Fruit fly (Drosophila melanogaster) whole organism, prepupa: Measurements from ENCODE around the gene AGO2.

ENCODE experiments used
- CG10631 ChIP-seq: fragments of 200-800 bp; sonication (Bioruptor generic); optimal IDR thresholded peaks from 2 replicates; lab custom pipeline; 2016; ENCODE audit warnings: missing biosample characterization, missing genetic modification characterization
- CG10669 ChIP-seq: fragments of 200-800 bp; sonication (Bioruptor generic); optimal IDR thresholded peaks from 3 replicates; lab custom pipeline; 2018; ENCODE audit warnings: missing biosample characterization, mild to moderate bottlenecking, missing genetic modification characterization, moderate library complexity
- CG11294 ChIP-seq: fragments of 200-800 bp; sonication (Bioruptor generic); IDR thresholded peaks from 2 replicates; pipeline ENCODE4 v1.3.6; 2022; ENCODE audit warnings: missing biosample characterization, missing genetic modification characterization
- CG11902 ChIP-seq: fragments of 200-800 bp; sonication (Bioruptor generic); optimal IDR thresholded peaks from 3 replicates; lab custom pipeline; 2016; ENCODE audit warnings: missing biosample characterization, missing genetic modification characterization
- CG15336 ChIP-seq: fragments of 200-800 bp; sonication (Bioruptor generic); IDR thresholded peaks from 2 replicates; pipeline ENCODE4 v1.3.6; 2022; ENCODE audit warnings: missing biosample characterization, missing genetic modification characterization
- CG1621 ChIP-seq: fragments of 200-800 bp; sonication (Bioruptor generic); optimal IDR thresholded peaks from 3 replicates; lab custom pipeline; 2018; ENCODE audit warnings: missing biosample characterization, mild to moderate bottlenecking, missing genetic modification characterization
- CG16779 ChIP-seq: fragments of 200-800 bp; sonication (Bioruptor generic); optimal IDR thresholded peaks from 3 replicates; lab custom pipeline; 2017; ENCODE audit warnings: missing biosample characterization, mild to moderate bottlenecking, missing genetic modification characterization
- CG3032 ChIP-seq: fragments of 200-800 bp; optimal IDR thresholded peaks from 2 replicates; lab custom pipeline; 2019; ENCODE audit warnings: missing biosample characterization, mild to moderate bottlenecking, missing genetic modification characterization, moderate library complexity
- CG32006 ChIP-seq: fragments of 200-800 bp; sonication (Bioruptor generic); optimal IDR thresholded peaks from 3 replicates; lab custom pipeline; 2017; ENCODE audit warnings: missing biosample characterization, mild to moderate bottlenecking, missing genetic modification characterization
- CG34406 ChIP-seq: fragments of 200-800 bp; sonication (Bioruptor generic); optimal IDR thresholded peaks from 3 replicates; lab custom pipeline; 2016; ENCODE audit warnings: missing biosample characterization, missing genetic modification characterization
- CG6163 ChIP-seq: fragments of 200-800 bp; sonication (Bioruptor generic); IDR thresholded peaks from 3 replicates; pipeline ENCODE4 v1.3.6; 2022; ENCODE audit warnings: missing biosample characterization, missing genetic modification characterization
- CG6808 ChIP-seq: fragments of 200-800 bp; sonication (Bioruptor generic); optimal IDR thresholded peaks from 3 replicates; lab custom pipeline; 2017; ENCODE audit warnings: missing biosample characterization, missing genetic modification characterization, mild to moderate bottlenecking, moderate library complexity, missing genetic modification reagents
- CG6854 ChIP-seq: fragments of 200-800 bp; sonication (Bioruptor generic); optimal IDR thresholded peaks from 2 replicates; lab custom pipeline; 2017; ENCODE audit warnings: missing biosample characterization, mild to moderate bottlenecking, missing genetic modification characterization
- CG8119 ChIP-seq: fragments of 200-800 bp; sonication (Bioruptor generic); IDR thresholded peaks from 3 replicates; pipeline ENCODE4 v1.3.6; 2022; ENCODE audit warnings: missing biosample characterization, missing genetic modification characterization
- CG9139 ChIP-seq: fragments of 200-800 bp; sonication (Bioruptor generic); optimal IDR thresholded peaks from 3 replicates; lab custom pipeline; 2017; ENCODE audit warnings: missing biosample characterization, mild to moderate bottlenecking, missing genetic modification characterization
- Eip78C ChIP-seq: fragments of 200-800 bp; sonication (Bioruptor generic); peaks from one replicate; lab custom pipeline; 2016; ENCODE audit warnings: missing biosample characterization, missing genetic modification characterization
- Ets21C ChIP-seq: fragments of 200-800 bp; sonication (Bioruptor generic); optimal IDR thresholded peaks from 3 replicates; lab custom pipeline; 2016; ENCODE audit warnings: missing biosample characterization, missing genetic modification characterization
- Ets96B ChIP-seq: fragments of 200-800 bp; optimal IDR thresholded peaks from 2 replicates; lab custom pipeline; 2019; ENCODE audit warnings: missing biosample characterization, mild to moderate bottlenecking, missing genetic modification characterization, moderate library complexity
- Gug ChIP-seq: fragments of 200-800 bp; sonication (Bioruptor generic); IDR thresholded peaks from 2 replicates; pipeline ENCODE4 v1.3.6; 2022; ENCODE audit warnings: missing biosample characterization, missing genetic modification characterization
- Hr38 ChIP-seq: sonication (Bioruptor generic); optimal IDR thresholded peaks from 2 replicates; lab custom pipeline; 2016; ENCODE audit warnings: missing biosample characterization, missing genetic modification characterization
- Hr39 ChIP-seq: fragments of 200-800 bp; sonication (Bioruptor generic); optimal IDR thresholded peaks from 2 replicates; lab custom pipeline; 2016; ENCODE audit warnings: missing biosample characterization, missing genetic modification characterization
- Met ChIP-seq: fragments of 200-800 bp; sonication (Bioruptor generic); optimal IDR thresholded peaks from 3 replicates; lab custom pipeline; 2016; ENCODE audit warnings: missing biosample characterization, missing genetic modification characterization
- Sox102F ChIP-seq: fragments of 200-800 bp; sonication (Bioruptor generic); optimal IDR thresholded peaks from 2 replicates; lab custom pipeline; 2016; ENCODE audit warnings: missing biosample characterization, mild to moderate bottlenecking, missing genetic modification characterization
- Sox14 ChIP-seq: fragments of 200-800 bp; sonication (Bioruptor generic); optimal IDR thresholded peaks from 3 replicates; lab custom pipeline; 2016; ENCODE audit warnings: missing biosample characterization, missing genetic modification characterization
- acj6 ChIP-seq: fragments of 200-800 bp; sonication (Bioruptor generic); optimal IDR thresholded peaks from 3 replicates; lab custom pipeline; 2016; ENCODE audit warnings: missing biosample characterization, missing genetic modification characterization
- cyc ChIP-seq: fragments of 200-800 bp; sonication (Bioruptor generic); optimal IDR thresholded peaks from 3 replicates; lab custom pipeline; 2016; ENCODE audit warnings: missing biosample characterization, missing genetic modification characterization
- dsx ChIP-seq: fragments of 200-800 bp; optimal IDR thresholded peaks from 3 replicates; lab custom pipeline; 2019; ENCODE audit warnings: missing biosample characterization, mild to moderate bottlenecking, missing genetic modification characterization, moderate library complexity; ENCODE audit not compliant: poor library complexity, severe bottlenecking
- eg ChIP-seq: fragments of 200-800 bp; sonication (Bioruptor generic); IDR thresholded peaks from 3 replicates; pipeline ENCODE4 v1.3.6; 2022; ENCODE audit warnings: missing biosample characterization, missing genetic modification characterization
- esn ChIP-seq: fragments of 200-800 bp; sonication (Bioruptor generic); optimal IDR thresholded peaks from 2 replicates; lab custom pipeline; 2016; ENCODE audit warnings: missing biosample characterization, mild to moderate bottlenecking, missing genetic modification characterization, moderate library complexity
- fd59A ChIP-seq: fragments of 200-800 bp; sonication (Bioruptor generic); optimal IDR thresholded peaks from 2 replicates; lab custom pipeline; 2017; ENCODE audit warnings: missing biosample characterization, mild to moderate bottlenecking, missing genetic modification characterization, missing genetic modification reagents
- fd85E ChIP-seq: fragments of 200-800 bp; sonication (Bioruptor generic); optimal IDR thresholded peaks from 3 replicates; lab custom pipeline; 2016; ENCODE audit warnings: missing biosample characterization, missing genetic modification characterization
- lz ChIP-seq: fragments of 200-800 bp; sonication (Bioruptor generic); optimal IDR thresholded peaks from 3 replicates; lab custom pipeline; 2016; ENCODE audit warnings: missing biosample characterization, missing genetic modification characterization
- net ChIP-seq: fragments of 200-800 bp; sonication (Bioruptor generic); optimal IDR thresholded peaks from 3 replicates; lab custom pipeline; 2016; ENCODE audit warnings: missing biosample characterization, missing genetic modification characterization
- salr ChIP-seq, 2 experiments: fragments of 200-800 bp; sonication (Bioruptor generic); optimal IDR thresholded peaks; 3 replicates each; lab custom pipeline; 2016 to 2018; ENCODE audit warnings: missing biosample characterization in 2 of 2, missing genetic modification characterization in 2 of 2, mild to moderate bottlenecking in 1 of 2
- spab ChIP-seq: fragments of 200-800 bp; sonication (Bioruptor generic); optimal IDR thresholded peaks from 2 replicates; lab custom pipeline; 2017; ENCODE audit warnings: missing biosample characterization, mild to moderate bottlenecking, missing genetic modification characterization, missing genetic modification reagents
- ss ChIP-seq, 2 experiments: fragments of 200-800 bp; sonication (Bioruptor generic); optimal IDR thresholded peaks; 2 replicates in 1 of 2; 3 replicates in 1 of 2; lab custom pipeline; 2017 to 2018; ENCODE audit warnings: mild to moderate bottlenecking in 2 of 2, missing biosample characterization in 2 of 2, missing genetic modification characterization in 2 of 2, moderate library complexity in 1 of 2
- svp ChIP-seq: fragments of 200-800 bp; sonication (Bioruptor generic); peaks from one replicate; lab custom pipeline; 2016; ENCODE audit warnings: missing biosample characterization, missing genetic modification characterization

The AGO2 gene

DNA sequence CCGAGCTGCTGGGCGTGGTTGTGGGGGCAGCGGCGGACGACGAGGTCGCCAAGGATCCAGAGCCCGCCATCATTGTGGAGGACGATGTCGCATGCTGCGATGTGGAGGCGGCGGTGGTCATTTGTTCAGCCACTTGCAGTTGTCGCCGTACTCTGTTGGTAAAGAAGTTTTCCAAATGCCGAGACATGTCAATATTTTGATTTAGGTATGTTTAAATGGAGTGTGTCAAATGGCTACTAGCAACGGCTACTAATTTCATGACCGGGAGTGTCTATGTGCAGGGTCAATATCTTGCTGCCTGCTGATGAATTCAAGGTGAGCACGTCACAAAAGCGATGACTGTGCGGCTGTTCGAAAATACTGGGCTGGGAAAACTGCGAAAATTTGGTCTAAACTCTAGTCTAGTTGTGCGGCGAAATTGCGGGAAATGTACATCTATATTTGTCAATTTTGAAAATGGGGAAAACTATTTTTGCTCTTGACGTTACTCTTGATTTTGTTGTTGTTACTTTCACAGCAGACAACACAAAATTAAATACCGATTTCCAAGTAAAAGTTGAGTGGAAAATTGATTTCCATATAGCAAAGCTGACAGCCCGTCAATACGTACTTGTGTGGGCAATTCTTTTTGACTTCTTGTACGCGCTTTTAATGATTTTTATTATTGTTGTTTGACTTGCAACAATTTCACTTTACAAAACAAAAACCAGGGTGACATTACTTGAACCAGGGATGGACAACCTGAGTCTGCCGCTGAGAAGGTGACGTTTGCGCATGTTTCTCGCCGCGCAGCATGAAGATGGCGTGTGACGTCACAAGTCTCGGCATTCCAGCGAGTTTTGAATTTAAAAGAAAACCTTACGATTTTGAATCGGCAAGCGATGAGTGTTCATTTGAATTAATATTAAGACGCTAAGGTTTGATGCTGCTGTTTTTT is 33.8 kb downstream of the AGO2 start, which contains the start of gene CG7656 (continued):
- TF ChIP-seq CG6163 (GFP tag; lab: Robert Waterston, UW) (peak; percentile 66), CG11294 (peak; percentile 29; the same call in 1 of the 2 replicates), CG6808 (no peak), CG10631 (GFP tag; lab: Kevin White, UChicago) (peak; percentile 46), svp (GFP tag; lab: Kevin White, UChicago) (peak; percentile 91), spab (GFP tag; lab: Kevin White, UChicago) (no peak), Hr39 (GFP tag; lab: Kevin White, UChicago) (peak; percentile 75), acj6 (GFP tag; lab: Kevin White, UChicago) (peak; percentile 69), Sox102F (no peak), fd85E (GFP tag; lab: Kevin White, UChicago) (no peak)

DNA sequence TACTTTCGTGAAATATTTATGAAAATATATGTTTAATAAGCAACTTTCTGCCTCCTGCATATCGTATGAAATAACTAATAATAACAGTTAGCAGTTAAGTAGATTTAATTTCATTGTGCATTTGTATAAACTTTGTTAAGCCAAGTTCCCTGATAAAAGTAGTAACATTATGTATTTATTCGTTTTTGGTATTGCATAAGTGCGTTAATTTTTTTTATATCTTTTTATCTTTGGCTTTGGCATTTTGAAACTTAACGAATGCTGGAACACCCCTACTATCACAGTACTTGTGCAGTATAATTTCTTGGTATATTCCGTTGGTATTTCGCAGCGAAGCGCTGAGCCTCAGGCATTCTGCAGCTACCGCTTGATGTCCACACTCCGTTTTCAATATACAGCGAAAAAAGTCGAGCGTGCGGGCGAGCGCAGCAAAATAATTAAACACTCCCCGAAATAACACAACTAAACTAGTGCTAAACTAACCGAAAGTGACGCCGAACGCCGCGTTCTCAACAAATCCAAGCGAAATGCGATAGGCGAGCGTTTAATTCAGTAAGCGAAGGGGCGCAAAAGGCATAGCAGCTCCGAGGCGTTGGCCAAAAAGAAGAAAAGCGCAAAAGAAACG is 34.7 kb downstream of the AGO2 start, which contains the start of gene RhoGAP71E:
Gene RhoGAP71E (plus strand): TSS at position 347 of the 625 bp plus-strand sequence.
- TF ChIP-seq CG15336 (GFP tag; lab: Robert Waterston, UW) = peak; percentile 63
- peak; percentile 43 for TF ChIP-seq dsx (GFP tag; lab: Kevin White, UChicago)
- no peak for TF ChIP-seq CG9139 (GFP tag; lab: Kevin White, UChicago)
- peak; percentile 46 for TF ChIP-seq Gug
- TF ChIP-seq acj6 (GFP tag; lab: Kevin White, UChicago) = no peak
- TF ChIP-seq fd59A (GFP tag; lab: Kevin White, UChicago) = no peak
- no peak for TF ChIP-seq CG10631 (GFP tag; lab: Kevin White, UChicago)
- TF ChIP-seq eg (GFP tag; lab: Robert Waterston, UW) = peak; percentile 55; the same call in 2 of the 3 replicates
- TF ChIP-seq CG6854 (GFP tag; lab: Kevin White, UChicago) = peak; percentile 77
- no peak for TF ChIP-seq net (GFP tag; lab: Kevin White, UChicago)
- TF ChIP-seq Hr38 (GFP tag; lab: Kevin White, UChicago) = no peak
- no peak for TF ChIP-seq Met
- peak; percentile 3 for TF ChIP-seq CG32006 (GFP tag; lab: Kevin White, UChicago)
- TF ChIP-seq Hr39 (GFP tag; lab: Kevin White, UChicago) = no peak
- peak; percentile 9 for TF ChIP-seq CG6808
- peak; percentile 15 for TF ChIP-seq lz (GFP tag; lab: Kevin White, UChicago)
- peak; percentile 23 for TF ChIP-seq CG10669
- peak in 1 of 2 experiments; percentile 13 for TF ChIP-seq salr (GFP tag; optimal IDR thresholded peaks at IDR 0.05; lab: Kevin White, UChicago)
- peak; percentile 16 for TF ChIP-seq cyc
- TF ChIP-seq Sox102F = peak; percentile 22
- no peak for TF ChIP-seq Ets21C (GFP tag; lab: Kevin White, UChicago)
- TF ChIP-seq CG34406 (GFP tag; lab: Kevin White, UChicago) = no peak
- TF ChIP-seq ss (GFP tag; optimal IDR thresholded peaks at IDR 0.05; lab: Kevin White, UChicago) = peak in 1 of 2 experiments; percentile 58
- peak; percentile 50 for TF ChIP-seq CG3032
- TF ChIP-seq Eip78C (GFP tag; lab: Kevin White, UChicago) = peak; percentile 67
- peak; percentile 33 for TF ChIP-seq Sox14 (GFP tag; lab: Kevin White, UChicago)
- TF ChIP-seq Ets96B (tag; lab: Kevin White, UChicago) = peak; percentile 16
- TF ChIP-seq CG16779 (tag; lab: Kevin White, UChicago) = peak; percentile 54
- TF ChIP-seq CG6163 (GFP tag; lab: Robert Waterston, UW) = peak; percentile 78; the same call in 2 of the 3 replicates
- peak; percentile 19 for TF ChIP-seq esn
- peak; percentile 75 for TF ChIP-seq CG8119 (GFP tag; lab: Robert Waterston, UW)
- TF ChIP-seq CG11902 (GFP tag; lab: Kevin White, UChicago) = no peak
- peak; percentile 8 for TF ChIP-seq CG1621
- TF ChIP-seq fd85E (GFP tag; lab: Kevin White, UChicago) = peak; percentile 17
